Fruit fly (Drosophila melanogaster): ENCODE data around the gene CG34375.

Gene CG34375

DNA sequence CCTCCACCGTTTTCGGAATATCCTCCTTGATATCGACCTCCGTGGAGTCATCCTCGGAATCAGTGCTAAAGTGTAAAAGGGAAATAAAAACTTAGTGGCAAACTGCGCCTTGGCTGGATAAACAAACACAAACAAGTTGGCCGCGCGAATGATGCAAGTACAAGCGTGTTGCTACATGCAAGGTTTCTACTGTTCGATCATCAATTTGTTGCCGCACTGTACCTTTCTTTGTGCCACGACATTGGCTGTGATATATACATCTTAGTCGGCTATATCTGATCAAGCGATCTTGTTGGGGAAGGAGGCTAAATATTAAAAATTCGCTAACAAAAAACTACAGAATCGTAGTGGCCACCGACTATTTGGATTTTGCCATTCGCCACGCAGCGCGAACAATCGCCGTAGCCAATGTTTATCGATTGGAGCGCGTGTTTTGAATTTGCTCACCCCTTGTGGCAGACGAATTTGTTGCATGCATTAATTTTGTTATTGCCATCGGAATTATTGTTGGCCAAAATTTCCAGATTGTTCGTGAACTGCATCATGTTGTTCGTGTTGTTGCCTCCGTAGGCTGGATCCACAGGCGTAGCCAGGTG is 42.9 kb upstream of the CG34375 start:
- no peak for TF ChIP-seq wek (GFP tag; optimal IDR thresholded peaks at IDR 0.05)
- TF ChIP-seq Sry-δ (GFP tag; optimal IDR thresholded peaks at IDR 0.05): peak; percentile 55
- no peak for TF ChIP-seq wdn (GFP tag; IDR thresholded peaks at IDR 0.05)
- no peak for TF ChIP-seq kni (GFP tag; optimal IDR thresholded peaks at IDR 0.05)
- peak; percentile 89 for TF ChIP-seq E2f2 (GFP tag; IDR thresholded peaks at IDR 0.05)
- no peak for TF ChIP-seq Taf1 (GFP tag; IDR thresholded peaks at IDR 0.05)
- TF ChIP-seq trem (tag; optimal IDR thresholded peaks at IDR 0.05): peak; percentile 61
- peak; percentile 60 for TF ChIP-seq Bgb (GFP tag; IDR thresholded peaks at IDR 0.05; ENCODE audit: partially characterized antibody)
- TF ChIP-seq Dref (GFP tag; IDR thresholded peaks at IDR 0.05): peak; percentile 75
- peak; percentile 43; the same call in 1 of the 3 replicates for TF ChIP-seq CG6791 (GFP tag; IDR thresholded peaks at IDR 0.05; ENCODE audit: partially characterized antibody)
- peak; percentile 47 for TF ChIP-seq CG1603 (tag; optimal IDR thresholded peaks at IDR 0.05)
- peak; percentile 4 for TF ChIP-seq stwl (tag; optimal IDR thresholded peaks at IDR 0.05)
- no peak for TF ChIP-seq CG3065 (GFP tag; optimal IDR thresholded peaks at IDR 0.05)
- peak; percentile 99 for TF ChIP-seq p53 (GFP tag; optimal IDR thresholded peaks at IDR 0.05)
- TF ChIP-seq Scr (GFP tag; IDR thresholded peaks at IDR 0.05; ENCODE audit: partially characterized antibody): peak; percentile 32; the same call in 1 of the 2 replicates
- TF ChIP-seq vnd (GFP tag; IDR thresholded peaks at IDR 0.05; ENCODE audit: partially characterized antibody): 0 out of 3 replicates have a peak, but pooled peaks have one; percentile 12
- TF ChIP-seq Hmx (GFP tag; optimal IDR thresholded peaks at IDR 0.05): no peak
- no peak for TF ChIP-seq CTCF (GFP tag; optimal IDR thresholded peaks at IDR 0.05)
- TF ChIP-seq CG2116 (GFP tag; optimal IDR thresholded peaks at IDR 0.05): no peak
- TF ChIP-seq CG8944 (GFP tag; optimal IDR thresholded peaks at IDR 0.05): no peak
- no peak for TF ChIP-seq sim (GFP tag; IDR thresholded peaks at IDR 0.05)
- 0 out of 3 replicates have a peak, but pooled peaks have one; percentile 7 for TF ChIP-seq HLH4C (GFP tag; IDR thresholded peaks at IDR 0.05; ENCODE audit: partially characterized antibody)
- TF ChIP-seq Doc3 (GFP tag; IDR thresholded peaks at IDR 0.05; ENCODE audit: partially characterized antibody): peak; percentile 16; the same call in 2 of the 3 replicates
- TF ChIP-seq MESR4 (GFP tag; optimal IDR thresholded peaks at IDR 0.05): peak; percentile 34
- no peak for TF ChIP-seq gsb-n (tag; optimal IDR thresholded peaks at IDR 0.05)
- no peak for TF ChIP-seq CG4424 (GFP tag; optimal IDR thresholded peaks at IDR 0.05)
- peak; percentile 61 for TF ChIP-seq amos (GFP tag; IDR thresholded peaks at IDR 0.05; ENCODE audit: partially characterized antibody)
- no peak for TF ChIP-seq CG13775 (GFP tag; optimal IDR thresholded peaks at IDR 0.05)
- no peak for TF ChIP-seq crp (GFP tag; optimal IDR thresholded peaks at IDR 0.05)
- peak; percentile 5 for TF ChIP-seq CG13287 (GFP tag; IDR thresholded peaks at IDR 0.05; ENCODE audit: partially characterized antibody)
- peak; percentile 13; the same call in 1 of the 3 replicates for TF ChIP-seq CG34224 (GFP tag; IDR thresholded peaks at IDR 0.05; ENCODE audit: partially characterized antibody)
- TF ChIP-seq MBD-R2 (GFP tag; IDR thresholded peaks at IDR 0.05): peak; percentile 51; the same call in 1 of the 2 replicates
- no peak for TF ChIP-seq prd (optimal IDR thresholded peaks at IDR 0.05)
- no peak for TF ChIP-seq prd (GFP tag; IDR thresholded peaks at IDR 0.05)
- 0 out of 2 replicates have a peak, but pooled peaks have one; percentile 17 for TF ChIP-seq unc-4 (GFP tag; IDR thresholded peaks at IDR 0.05; ENCODE audit: partially characterized antibody)
- TF ChIP-seq CkIIα-i1 (GFP tag; IDR thresholded peaks at IDR 0.05): no peak
- TF ChIP-seq BEAF-32 (GFP tag; optimal IDR thresholded peaks at IDR 0.05): peak; percentile 53
- peak; percentile 42 for TF ChIP-seq hbn (GFP tag; IDR thresholded peaks at IDR 0.05; ENCODE audit: partially characterized antibody)
- 0 out of 4 replicates have a peak, but pooled peaks have one; percentile 19 for TF ChIP-seq Dll (GFP tag; IDR thresholded peaks at IDR 0.05; ENCODE audit: partially characterized antibody)
- TF ChIP-seq Opbp (GFP tag; IDR thresholded peaks at IDR 0.05; ENCODE audit: partially characterized antibody): peak; percentile 56; the same call in 2 of the 3 replicates
- peak; percentile 75; the same call in 2 of the 3 replicates for TF ChIP-seq CG11560 (tag; IDR thresholded peaks at IDR 0.05)
- TF ChIP-seq CG2129 (GFP tag; IDR thresholded peaks at IDR 0.05; ENCODE audit: partially characterized antibody): 0 out of 2 replicates have a peak, but pooled peaks have one; percentile 11
- no peak for TF ChIP-seq CG33213 (GFP tag; optimal IDR thresholded peaks at IDR 0.05)
- 0 out of 2 replicates have a peak, but pooled peaks have one; percentile 36 for TF ChIP-seq bbx (GFP tag; IDR thresholded peaks at IDR 0.05; ENCODE audit: partially characterized antibody)
- peak; percentile 43 for TF ChIP-seq Med (GFP tag)
- peak in 1 of 2 experiments; percentile 39 for TF ChIP-seq Pdp1 (GFP tag; optimal IDR thresholded peaks at IDR 0.05)
- TF ChIP-seq twi (tag; optimal IDR thresholded peaks at IDR 0.05): no peak
